Fruit fly (Drosophila melanogaster): ENCODE data around the gene Cpr76Ba.
"Not testable (repeated sequence)": the region's sequence is repeated elsewhere in the genome, so short reads cannot be mapped to it uniquely, and the experiment has no call there.

DNA sequence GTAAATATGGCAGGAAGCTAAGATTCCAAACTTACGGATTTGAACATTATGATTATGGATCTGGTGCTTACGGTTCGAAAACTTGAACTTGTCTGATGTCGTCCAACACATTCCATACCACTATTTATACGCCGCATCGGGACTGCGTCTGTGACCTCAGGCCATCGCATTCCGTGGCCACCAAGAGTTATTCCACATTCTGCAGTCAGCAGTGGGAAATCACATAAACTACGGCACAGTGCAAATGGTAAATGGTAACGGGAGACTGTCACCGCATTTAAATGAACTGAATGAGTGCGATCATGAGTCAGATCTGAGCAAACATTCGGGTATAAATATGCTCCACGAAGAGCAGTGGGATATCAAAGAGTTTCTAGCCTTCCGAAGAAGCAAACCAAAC, 42.7 kb downstream of the Cpr76Ba start, which contains the start of the genes CG18294 and CG32213:
- not testable (repeated sequence) for TF ChIP-seq Pif1B (GFP tag; optimal IDR thresholded peaks at IDR 0.05); D1 (tag; optimal IDR thresholded peaks at IDR 0.05); CG4496 (GFP tag; IDR thresholded peaks at IDR 0.05); fd96Ca (GFP tag; IDR thresholded peaks at IDR 0.05); CG10348 (GFP tag; IDR thresholded peaks at IDR 0.05); CG8159 (tag; optimal IDR thresholded peaks at IDR 0.05)
